Fruit fly (Drosophila melanogaster): ENCODE measurements around the gene kst.

Gene kst

DNA sequence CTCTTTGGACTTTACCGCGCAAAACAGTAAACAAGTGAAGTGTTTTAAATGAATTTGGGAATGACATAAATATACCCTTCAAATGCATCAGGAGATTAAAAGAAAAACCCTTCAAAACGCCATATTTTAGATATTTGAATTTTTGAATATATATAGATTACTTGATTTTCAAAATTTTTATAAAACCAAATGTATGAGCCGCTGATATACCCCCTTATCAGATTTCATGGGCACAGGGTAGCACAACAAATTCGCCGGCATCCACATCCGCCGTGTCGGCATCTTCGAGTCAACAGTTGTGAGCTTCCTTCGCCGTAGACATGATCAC lies 41.3 kb downstream of the kst start, which contains the start of gene Ids (continued):
- TF ChIP-seq bigmax (GFP tag; optimal IDR thresholded peaks at IDR 0.05) (no peak), CTCF (GFP tag; optimal IDR thresholded peaks at IDR 0.05) (no peak), CG9727 (GFP tag; optimal IDR thresholded peaks at IDR 0.05) (peak; percentile 69), CG17359 (tag; optimal IDR thresholded peaks at IDR 0.05) (peak; percentile 79), CG4424 (GFP tag; optimal IDR thresholded peaks at IDR 0.05) (peak; percentile 67), jumu (GFP tag; optimal IDR thresholded peaks at IDR 0.05) (no peak), CG15601 (tag; optimal IDR thresholded peaks at IDR 0.05) (peak; percentile 9), chinmo (GFP tag; IDR thresholded peaks at IDR 0.05; ENCODE audit: partially characterized antibody) (no peak), ems (GFP tag; optimal IDR thresholded peaks at IDR 0.05) (peak; percentile 41), CG15011 (GFP tag; optimal IDR thresholded peaks at IDR 0.05) (no peak), crol (GFP tag; IDR thresholded peaks at IDR 0.05) (peak; percentile 41; the same call in 1 of the 2 replicates), CG18764 (GFP tag; optimal IDR thresholded peaks at IDR 0.05) (no peak), CG4707 (GFP tag; optimal IDR thresholded peaks at IDR 0.05) (no peak), CG10366 (GFP tag; IDR thresholded peaks at IDR 0.05) (peak; percentile 76), CG17802 (tag; optimal IDR thresholded peaks at IDR 0.05) (peak; percentile 22), CG2202 (tag; optimal IDR thresholded peaks at IDR 0.05) (peak; percentile 10), oc (tag; optimal IDR thresholded peaks at IDR 0.05) (peak; percentile 76), ro (GFP tag; IDR thresholded peaks at IDR 0.05) (peak; percentile 36; the same call in 1 of the 2 replicates), dmrt11E (tag; optimal IDR thresholded peaks at IDR 0.05) (peak; percentile 48), CG8388 (GFP tag; optimal IDR thresholded peaks at IDR 0.05) (peak; percentile 67), usp (GFP tag; optimal IDR thresholded peaks at IDR 0.05) (no peak), NC2α (GFP tag; optimal IDR thresholded peaks at IDR 0.05) (no peak), aop (GFP tag; IDR thresholded peaks at IDR 0.05) (no peak), CG10147 (GFP tag; optimal IDR thresholded peaks at IDR 0.05) (peak; percentile 28), ftz-f1 (GFP tag; optimal IDR thresholded peaks at IDR 0.05) (no peak), CG7928 (GFP tag; optimal IDR thresholded peaks at IDR 0.05) (no peak), CG3281 (GFP tag; optimal IDR thresholded peaks at IDR 0.05) (peak; percentile 60), bab2 (GFP tag; optimal IDR thresholded peaks at IDR 0.05) (peak; percentile 37), CG15073 (GFP tag; optimal IDR thresholded peaks at IDR 0.05) (no peak), CG34376 (GFP tag; optimal IDR thresholded peaks at IDR 0.05) (no peak), CG10431 (GFP tag; optimal IDR thresholded peaks at IDR 0.05) (no peak), CG11247 (GFP tag; IDR thresholded peaks at IDR 0.05) (peak; percentile 72), CG4820 (GFP tag; optimal IDR thresholded peaks at IDR 0.05) (peak; percentile 15), CG6254 (GFP tag; optimal IDR thresholded peaks at IDR 0.05) (peak; percentile 63), CG12219 (GFP tag; optimal IDR thresholded peaks at IDR 0.05) (peak; percentile 52), CG14667 (GFP tag; IDR thresholded peaks at IDR 0.05) (peak; percentile 66; the same call in 1 of the 2 replicates), CG12104 (GFP tag; optimal IDR thresholded peaks at IDR 0.05) (peak; percentile 32), ewg (GFP tag; optimal IDR thresholded peaks at IDR 0.05) (peak; percentile 21), luna (GFP tag; optimal IDR thresholded peaks at IDR 0.05) (no peak), ATbp (GFP tag; optimal IDR thresholded peaks at IDR 0.05) (peak; percentile 24), CG1603 (tag; optimal IDR thresholded peaks at IDR 0.05) (peak; percentile 27), Ets97D (GFP tag; optimal IDR thresholded peaks at IDR 0.05) (peak; percentile 13), Hr51 (GFP tag; optimal IDR thresholded peaks at IDR 0.05) (peak in 1 of 2 experiments; percentile 75), insv (GFP tag; optimal IDR thresholded peaks at IDR 0.05) (no peak), CG17186 (GFP tag; optimal IDR thresholded peaks at IDR 0.05) (no peak), Kr (GFP tag; optimal IDR thresholded peaks at IDR 0.05) (no peak), twi (tag; optimal IDR thresholded peaks at IDR 0.05) (no peak), CG12236 (GFP tag; optimal IDR thresholded peaks at IDR 0.05) (no peak), Rx (GFP tag; IDR thresholded peaks at IDR 0.05) (peak; percentile 50; the same call in 1 of the 2 replicates), HLH3B (GFP tag; IDR thresholded peaks at IDR 0.05) (peak; percentile 83), CG6654 (GFP tag; optimal IDR thresholded peaks at IDR 0.05) (peak; percentile 11), CG3838 (GFP tag; optimal IDR thresholded peaks at IDR 0.05) (no peak)
